Fruit fly (Drosophila melanogaster): ENCODE results near the gene CG17129.
A peak's percentile ranks its signal among the peaks of the same experiment; 100 is the strongest.

The CG17129 gene

dm6 chr3L:636434-636833 lies 43.7 kb downstream of the CG17129 start (continued):
- TF ChIP-seq CG14014 (GFP tag; IDR thresholded peaks at IDR 0.05) (peak; percentile 32; the same call in 1 of the 2 replicates), CG2120 (GFP tag; optimal IDR thresholded peaks at IDR 0.05) (no peak), zfh1 (GFP tag; IDR thresholded peaks at IDR 0.05) (peak; percentile 90), CG4730 (GFP tag; IDR thresholded peaks at IDR 0.05) (peak; percentile 42), CG42726 (GFP tag; IDR thresholded peaks at IDR 0.05; ENCODE audit: partially characterized antibody) (no peak), CG14710 (tag; optimal IDR thresholded peaks at IDR 0.05) (peak; percentile 60), CG10979 (tag; optimal IDR thresholded peaks at IDR 0.05) (peak; percentile 81), Dp (GFP tag; optimal IDR thresholded peaks at IDR 0.05) (no peak), lmd (GFP tag; IDR thresholded peaks at IDR 0.05) (peak; percentile 77), gro (GFP tag; optimal IDR thresholded peaks at IDR 0.05) (no peak), Ssrp (tag; optimal IDR thresholded peaks at IDR 0.05) (peak; percentile 61), gem (tag; optimal IDR thresholded peaks at IDR 0.05) (peak; percentile 82), Atf6 (GFP tag; IDR thresholded peaks at IDR 0.05) (peak; percentile 59), crc (GFP tag; optimal IDR thresholded peaks at IDR 0.05) (no peak), CG5953 (GFP tag; IDR thresholded peaks at IDR 0.05) (peak; percentile 57; the same call in 1 of the 2 replicates), lov (optimal IDR thresholded peaks at IDR 0.05) (no peak), lov (GFP tag; IDR thresholded peaks at IDR 0.05) (0 out of 3 replicates have a peak, but pooled peaks have one; percentile 69), zfh2 (GFP tag; optimal IDR thresholded peaks at IDR 0.05) (no peak), CG9932 (GFP tag; IDR thresholded peaks at IDR 0.05) (no peak), CG6791 (GFP tag; IDR thresholded peaks at IDR 0.05; ENCODE audit: partially characterized antibody) (no peak), CG7271 (tag; optimal IDR thresholded peaks at IDR 0.05) (no peak), Pdp1 (GFP tag; optimal IDR thresholded peaks at IDR 0.05) (peak; percentile 25 to 36), Meics (GFP tag; optimal IDR thresholded peaks at IDR 0.05) (peak; percentile 15), cad (GFP tag; optimal IDR thresholded peaks at IDR 0.05) (no peak), zen (tag; optimal IDR thresholded peaks at IDR 0.05) (peak; percentile 49), dati (GFP tag; IDR thresholded peaks at IDR 0.05) (no peak), ro (GFP tag; IDR thresholded peaks at IDR 0.05) (peak; percentile 21; the same call in 1 of the 2 replicates), crol (GFP tag; IDR thresholded peaks at IDR 0.05) (no peak), CG16863 (GFP tag; optimal IDR thresholded peaks at IDR 0.05) (peak; percentile 39), CG4328 (GFP tag; optimal IDR thresholded peaks at IDR 0.05) (no peak), CG6683 (GFP tag; optimal IDR thresholded peaks at IDR 0.05) (no peak), Xbp1 (GFP tag; optimal IDR thresholded peaks at IDR 0.05) (peak; percentile 78), Med (GFP tag) (peak; percentile 89), salm (tag; optimal IDR thresholded peaks at IDR 0.05) (peak; percentile 59), bcd (GFP tag; optimal IDR thresholded peaks at IDR 0.05) (peak; percentile 29), so (GFP tag; IDR thresholded peaks at IDR 0.05) (peak; percentile 40; the same call in 1 of the 3 replicates), lbe (GFP tag; optimal IDR thresholded peaks at IDR 0.05) (no peak), Lhr (GFP tag; optimal IDR thresholded peaks at IDR 0.05) (peak; percentile 43), jigr1 (GFP tag; IDR thresholded peaks at IDR 0.05) (0 out of 3 replicates have a peak, but pooled peaks have one; percentile 16), HLH4C (GFP tag; IDR thresholded peaks at IDR 0.05; ENCODE audit: partially characterized antibody) (no peak), tap (tag; optimal IDR thresholded peaks at IDR 0.05) (peak; percentile 56), CG11093 (GFP tag; IDR thresholded peaks at IDR 0.05) (0 out of 3 replicates have a peak, but pooled peaks have one; percentile 36), Mrtf (GFP tag; IDR thresholded peaks at IDR 0.05) (peak; percentile 72; the same call in 2 of the 3 replicates), run (tag; optimal IDR thresholded peaks at IDR 0.05) (peak; percentile 9), vfl (GFP tag; optimal IDR thresholded peaks at IDR 0.05) (no peak), B-H1 (GFP tag; IDR thresholded peaks at IDR 0.05) (peak; percentile 33; the same call in 2 of the 3 replicates), CG2129 (GFP tag; IDR thresholded peaks at IDR 0.05; ENCODE audit: partially characterized antibody) (no peak), Hand (GFP tag; optimal IDR thresholded peaks at IDR 0.05) (no peak), CG6654 (GFP tag; optimal IDR thresholded peaks at IDR 0.05) (peak; percentile 24), Hr3 (GFP tag; optimal IDR thresholded peaks at IDR 0.05) (peak; percentile 57), ems (GFP tag; optimal IDR thresholded peaks at IDR 0.05) (peak; percentile 35)
